Fruit fly (Drosophila melanogaster): ENCODE results near the gene Ir85a.

Ir85a gene

dm6 chr3R:8819551-8820057 is 25.1 kb downstream of the Ir85a start (continued):
- no peak for TF ChIP-seq CG15601 (tag; optimal IDR thresholded peaks at IDR 0.05)
- peak; percentile 71 for TF ChIP-seq ash1 (GFP tag; optimal IDR thresholded peaks at IDR 0.05)
- TF ChIP-seq pfk (GFP tag; optimal IDR thresholded peaks at IDR 0.05): no peak
- peak; percentile 47 for TF ChIP-seq CG8359 (GFP tag; optimal IDR thresholded peaks at IDR 0.05; ENCODE audit: borderline replicate concordance)
- TF ChIP-seq CHES-1-like (GFP tag; optimal IDR thresholded peaks at IDR 0.05): peak; percentile 32
- TF ChIP-seq cg (GFP tag; optimal IDR thresholded peaks at IDR 0.05): peak; percentile 86
- TF ChIP-seq CG17829 (tag; optimal IDR thresholded peaks at IDR 0.05): no peak
- TF ChIP-seq Ptx1 (GFP tag; IDR thresholded peaks at IDR 0.05): no peak
- no peak for TF ChIP-seq da (GFP tag; optimal IDR thresholded peaks at IDR 0.05)
- peak; percentile 18 for TF ChIP-seq CG4328 (GFP tag; optimal IDR thresholded peaks at IDR 0.05)
- TF ChIP-seq ftz-f1 (GFP tag; optimal IDR thresholded peaks at IDR 0.05): no peak
- peak; percentile 8 for TF ChIP-seq CG7987 (GFP tag; optimal IDR thresholded peaks at IDR 0.05)
- TF ChIP-seq H15 (GFP tag; IDR thresholded peaks at IDR 0.05): no peak
- no peak for TF ChIP-seq scrt (GFP tag; optimal IDR thresholded peaks at IDR 0.05)
- no peak for TF ChIP-seq btn (GFP tag; optimal IDR thresholded peaks at IDR 0.05)
- TF ChIP-seq bsh (GFP tag; optimal IDR thresholded peaks at IDR 0.05): peak in 1 of 2 experiments; percentile 27
- TF ChIP-seq CG8388 (GFP tag; optimal IDR thresholded peaks at IDR 0.05): no peak
- TF ChIP-seq hbn (GFP tag; IDR thresholded peaks at IDR 0.05; ENCODE audit: partially characterized antibody): no peak
- no peak for TF ChIP-seq crc (GFP tag; optimal IDR thresholded peaks at IDR 0.05)
- peak; percentile 46 for TF ChIP-seq zen (tag; optimal IDR thresholded peaks at IDR 0.05)
- TF ChIP-seq Ada2b (GFP tag; IDR thresholded peaks at IDR 0.05): no peak
- peak; percentile 26 for TF ChIP-seq gcm2 (GFP tag; optimal IDR thresholded peaks at IDR 0.05)
- peak; percentile 41 for TF ChIP-seq CG15514 (GFP tag; optimal IDR thresholded peaks at IDR 0.05)
- peak; percentile 6 for TF ChIP-seq tx (GFP tag; optimal IDR thresholded peaks at IDR 0.05)
- TF ChIP-seq NC2β (GFP tag; optimal IDR thresholded peaks at IDR 0.05): no peak
- no peak for TF ChIP-seq CG10959 (GFP tag; IDR thresholded peaks at IDR 0.05)
- no peak for TF ChIP-seq prd (optimal IDR thresholded peaks at IDR 0.05)
- TF ChIP-seq prd (GFP tag; IDR thresholded peaks at IDR 0.05): no peak; the same call in 2 of the 3 replicates
- no peak for TF ChIP-seq Ets65A (GFP tag)
- no peak for TF ChIP-seq CG9797 (GFP tag; optimal IDR thresholded peaks at IDR 0.05)
- peak; percentile 55 for TF ChIP-seq caup (GFP tag; optimal IDR thresholded peaks at IDR 0.05; ENCODE audit: severe bottlenecking)
- no peak for TF ChIP-seq jumu (GFP tag; optimal IDR thresholded peaks at IDR 0.05)
- TF ChIP-seq her (GFP tag; optimal IDR thresholded peaks at IDR 0.05): peak; percentile 28
- peak; percentile 54 for TF ChIP-seq CG1647 (GFP tag; optimal IDR thresholded peaks at IDR 0.05)
- TF ChIP-seq Opbp (GFP tag; IDR thresholded peaks at IDR 0.05; ENCODE audit: partially characterized antibody): 0 out of 3 replicates have a peak, but pooled peaks have one; percentile 7
- TF ChIP-seq CG13775 (GFP tag; optimal IDR thresholded peaks at IDR 0.05): no peak
- no peak for TF ChIP-seq Taf1 (GFP tag; IDR thresholded peaks at IDR 0.05)
- TF ChIP-seq croc (GFP tag; conservative IDR thresholded peaks at IDR 0.05): no peak
- TF ChIP-seq kni (GFP tag; optimal IDR thresholded peaks at IDR 0.05): peak; percentile 26
- TF ChIP-seq Jarid2 (GFP tag; optimal IDR thresholded peaks at IDR 0.05): peak; percentile 14
- TF ChIP-seq CG11696 (GFP tag; IDR thresholded peaks at IDR 0.05): peak; percentile 84
- no peak for TF ChIP-seq CoRest (tag; optimal IDR thresholded peaks at IDR 0.05)
- peak; percentile 13; the same call in 1 of the 2 replicates for TF ChIP-seq MBD-R2 (GFP tag; IDR thresholded peaks at IDR 0.05)
- peak; percentile 4; the same call in 1 of the 2 replicates for TF ChIP-seq onecut (GFP tag; IDR thresholded peaks at IDR 0.05)
- no peak for TF ChIP-seq C15 (GFP tag; IDR thresholded peaks at IDR 0.05)
- TF ChIP-seq ssp (GFP tag; IDR thresholded peaks at IDR 0.05): no peak
- TF ChIP-seq CG4404 (GFP tag; IDR thresholded peaks at IDR 0.05): no peak
- no peak for TF ChIP-seq CG8924 (tag; optimal IDR thresholded peaks at IDR 0.05)
- no peak for TF ChIP-seq CG31388 (GFP tag; optimal IDR thresholded peaks at IDR 0.05)
- TF ChIP-seq Bdp1 (GFP tag; optimal IDR thresholded peaks at IDR 0.05): no peak
- no peak for TF ChIP-seq zen2 (GFP tag; IDR thresholded peaks at IDR 0.05; ENCODE audit: partially characterized antibody)

All from whole organism, embryonic.